Fruit fly (Drosophila melanogaster) Kc167 (cell line): ENCODE data around the gene CG16984.

Experiments used
- Myc ChIP-seq: fragments of >200 bp; optimal IDR thresholded peaks from 2 replicates; lab custom pipeline; 2017; ENCODE audit warnings: missing external identifiers
- Sin3A ChIP-seq: fragments of >200 bp; optimal IDR thresholded peaks from 2 replicates; lab custom pipeline; 2018; ENCODE audit warnings: missing external identifiers
- h ChIP-seq: fragments of >200 bp; optimal IDR thresholded peaks from 3 replicates; lab custom pipeline; 2018; ENCODE audit warnings: missing external identifiers
- insv ChIP-seq: fragments of >200 bp; optimal IDR thresholded peaks from 3 replicates; lab custom pipeline; 2018; ENCODE audit warnings: missing external identifiers
- psq ChIP-seq: fragments of >200 bp; optimal IDR thresholded peaks from 2 replicates; lab custom pipeline; 2017; ENCODE audit warnings: missing external identifiers
- ttk ChIP-seq: sonication (Bioruptor generic); optimal IDR thresholded peaks from 2 replicates; lab custom pipeline; 2017; ENCODE audit warnings: missing external identifiers

dm6 chr3L:2595481-2595880 is at the start of gene CG16984:
- TF ChIP-seq psq (lab: Kevin White, UChicago), result no peak
- no peak for TF ChIP-seq Sin3A
- TF ChIP-seq Myc, result no peak
- TF ChIP-seq h (lab: Kevin White, UChicago), result no peak
- TF ChIP-seq ttk (lab: Kevin White, UChicago), result no peak
- no peak for TF ChIP-seq insv
